Fruit fly (Drosophila melanogaster) whole organism, embryonic: ENCODE measurements around the gene Sbf.

Experiments
- Aef1 ChIP-seq: fragments of 200-800 bp; sonication (Bioruptor generic); IDR thresholded peaks from 3 replicates; pipeline ENCODE4 v1.3.6; 2022; ENCODE audit warnings: missing biosample characterization, missing genetic modification characterization
- Atf3 ChIP-seq: fragments of 200-800 bp; sonication (Bioruptor generic); optimal IDR thresholded peaks from 3 replicates; lab custom pipeline; 2016; ENCODE audit warnings: missing biosample characterization, missing genetic modification characterization
- CG10543 ChIP-seq: fragments of 200-800 bp; sonication (Bioruptor generic); optimal IDR thresholded peaks from 3 replicates; lab custom pipeline; 2017; ENCODE audit warnings: missing biosample characterization, mild to moderate bottlenecking, missing genetic modification characterization, moderate library complexity
- CG12744 ChIP-seq: fragments of 200-800 bp; sonication (Bioruptor generic); optimal IDR thresholded peaks from 2 replicates; lab custom pipeline; 2016; ENCODE audit warnings: missing biosample characterization, missing genetic modification characterization
- CG1602 ChIP-seq: fragments of 200-800 bp; sonication (Bioruptor generic); optimal IDR thresholded peaks from 3 replicates; lab custom pipeline; 2016; ENCODE audit warnings: missing biosample characterization, missing genetic modification characterization
- CG1647 ChIP-seq: fragments of 200-800 bp; sonication (Bioruptor generic); optimal IDR thresholded peaks from 3 replicates; lab custom pipeline; 2016; ENCODE audit warnings: missing biosample characterization, missing genetic modification characterization
- CG18619 ChIP-seq: fragments of 200-800 bp; sonication (Bioruptor generic); optimal IDR thresholded peaks from 3 replicates; lab custom pipeline; 2017; ENCODE audit warnings: missing biosample characterization, mild to moderate bottlenecking, missing genetic modification characterization
- CG2678 ChIP-seq: fragments of 200-800 bp; sonication (Bioruptor generic); optimal IDR thresholded peaks from 3 replicates; lab custom pipeline; 2019; ENCODE audit warnings: missing biosample characterization, mild to moderate bottlenecking, missing genetic modification characterization, moderate library complexity
- CG2875 ChIP-seq: fragments of 200-800 bp; sonication (Bioruptor generic); optimal IDR thresholded peaks from 2 replicates; lab custom pipeline; 2017; ENCODE audit warnings: missing biosample characterization, mild to moderate bottlenecking, missing genetic modification characterization, missing genetic modification reagents
- CG3407 ChIP-seq: fragments of 200-800 bp; sonication (Bioruptor generic); optimal IDR thresholded peaks from 2 replicates; lab custom pipeline; 2018; ENCODE audit warnings: missing biosample characterization, mild to moderate bottlenecking, missing genetic modification characterization
- CG34422 ChIP-seq: fragments of 200-800 bp; sonication (Bioruptor generic); IDR thresholded peaks from 3 replicates; pipeline ENCODE4 v1.3.6; 2022; ENCODE audit warnings: missing biosample characterization, missing genetic modification characterization
- CG3995 ChIP-seq: fragments of 200-800 bp; sonication (Bioruptor generic); optimal IDR thresholded peaks from 3 replicates; lab custom pipeline; 2016; ENCODE audit warnings: missing biosample characterization, missing genetic modification characterization
- CG4328 ChIP-seq: fragments of 200-800 bp; sonication (Bioruptor generic); optimal IDR thresholded peaks from 3 replicates; lab custom pipeline; 2017; ENCODE audit warnings: missing biosample characterization, missing genetic modification reagents, missing genetic modification characterization
- CG5180 ChIP-seq: fragments of 200-800 bp; sonication (Bioruptor generic); optimal IDR thresholded peaks from 3 replicates; lab custom pipeline; 2017; ENCODE audit warnings: missing biosample characterization, missing genetic modification characterization, mild to moderate bottlenecking, moderate library complexity, missing genetic modification reagents
- CG6689 ChIP-seq: fragments of 200-800 bp; sonication (Bioruptor generic); IDR thresholded peaks from 2 replicates; pipeline ENCODE4 v1.3.6; 2022; ENCODE audit warnings: missing biosample characterization, missing genetic modification characterization
- CG6854 ChIP-seq: fragments of 200-800 bp; sonication (Bioruptor generic); optimal IDR thresholded peaks from 3 replicates; lab custom pipeline; 2017; ENCODE audit warnings: missing biosample characterization, mild to moderate bottlenecking, missing genetic modification characterization
- CG7271 ChIP-seq: fragments of 200-800 bp; sonication (Bioruptor generic); optimal IDR thresholded peaks from 2 replicates; lab custom pipeline; 2018; ENCODE audit warnings: missing biosample characterization, mild to moderate bottlenecking, missing genetic modification characterization, moderate library complexity
- CG7556 ChIP-seq: fragments of 200-800 bp; sonication (Bioruptor generic); optimal IDR thresholded peaks from 2 replicates; lab custom pipeline; 2017; ENCODE audit warnings: missing biosample characterization, mild to moderate bottlenecking, missing genetic modification characterization
- CG7745 ChIP-seq: fragments of 200-800 bp; sonication (Bioruptor generic); optimal IDR thresholded peaks from 2 replicates; lab custom pipeline; 2018; ENCODE audit warnings: missing biosample characterization, mild to moderate bottlenecking, missing genetic modification characterization, moderate library complexity
- CG7786 ChIP-seq: fragments of 200-800 bp; sonication (Bioruptor generic); optimal IDR thresholded peaks from 2 replicates; lab custom pipeline; 2016; ENCODE audit warnings: missing biosample characterization, missing genetic modification characterization
- CG7987 ChIP-seq: fragments of 200-800 bp; sonication (Bioruptor generic); optimal IDR thresholded peaks from 2 replicates; lab custom pipeline; 2018; ENCODE audit warnings: missing biosample characterization, mild to moderate bottlenecking, missing genetic modification characterization, moderate library complexity
- CTCF ChIP-seq: fragments of 200-800 bp; sonication (Bioruptor generic); optimal IDR thresholded peaks from 2 replicates; lab custom pipeline; 2017; ENCODE audit warnings: missing biosample characterization, mild to moderate bottlenecking, missing genetic modification characterization, moderate library complexity
- D ChIP-seq, 2 experiments: fragments of 200-800 bp in 1 of 2; fragments of >200 bp in 1 of 2; sonication (Bioruptor generic) in 1 of 2; optimal IDR thresholded peaks; 2 replicates in 1 of 2; 3 replicates in 1 of 2; lab custom pipeline; 2017; ENCODE audit warnings: mild to moderate bottlenecking in 1 of 2, missing biosample characterization in 1 of 2, missing genetic modification characterization in 1 of 2, missing genetic modification reagents in 1 of 2
- Dref ChIP-seq: fragments of 200-800 bp; sonication (Bioruptor generic); IDR thresholded peaks from 2 replicates; pipeline ENCODE4 v1.3.6; 2022; ENCODE audit warnings: missing biosample characterization, missing genetic modification characterization
- Fer1 ChIP-seq: fragments of 200-800 bp; sonication (Bioruptor generic); optimal IDR thresholded peaks from 2 replicates; lab custom pipeline; 2017; ENCODE audit warnings: missing biosample characterization, mild to moderate bottlenecking, missing genetic modification characterization
- Hr3 ChIP-seq: fragments of 200-800 bp; sonication (Bioruptor generic); optimal IDR thresholded peaks from 3 replicates; lab custom pipeline; 2016; ENCODE audit warnings: missing biosample characterization, missing genetic modification characterization
- Kr ChIP-seq: fragments of 200-800 bp; sonication (Bioruptor generic); optimal IDR thresholded peaks from 2 replicates; lab custom pipeline; 2017; ENCODE audit warnings: missing biosample characterization, mild to moderate bottlenecking, missing genetic modification characterization
- Lpt ChIP-seq: fragments of >200 bp; optimal IDR thresholded peaks from 2 replicates; lab custom pipeline; 2018; ENCODE audit warnings: missing biosample characterization, missing genetic modification characterization
- Myb ChIP-seq: fragments of 200-800 bp; sonication (Bioruptor generic); optimal IDR thresholded peaks from 2 replicates; lab custom pipeline; 2016; ENCODE audit warnings: missing biosample characterization, missing genetic modification characterization
- Nf-YB ChIP-seq: fragments of 200-800 bp; sonication (Bioruptor generic); optimal IDR thresholded peaks from 3 replicates; lab custom pipeline; 2019; ENCODE audit warnings: missing biosample characterization, mild to moderate bottlenecking, missing genetic modification characterization, moderate library complexity
- Opbp ChIP-seq: fragments of 200-800 bp; sonication (Bioruptor generic); IDR thresholded peaks from 3 replicates; pipeline ENCODE4 v1.3.6; 2022; ENCODE audit warnings: missing biosample characterization, missing genetic modification characterization; ENCODE audit not compliant: partially characterized antibody
- Side ChIP-seq: fragments of 200-800 bp; sonication (Bioruptor generic); optimal IDR thresholded peaks from 2 replicates; lab custom pipeline; 2016; ENCODE audit warnings: missing biosample characterization, missing genetic modification characterization
- Stat92E ChIP-seq, 3 experiments: fragments of >200 bp in 2 of 3; fragments of 200-800 bp in 1 of 3; sonication (Bioruptor generic) in 1 of 3; optimal IDR thresholded peaks; 2 replicates each; lab custom pipeline; 2017 to 2019; ENCODE audit warnings: missing biosample characterization in 3 of 3, missing genetic modification characterization in 3 of 3, mild to moderate bottlenecking in 1 of 3, moderate library complexity in 1 of 3
- Taf1 ChIP-seq: fragments of 200-800 bp; sonication (Bioruptor generic); IDR thresholded peaks from 2 replicates; pipeline ENCODE4 v1.3.6; 2022; ENCODE audit warnings: missing biosample characterization, missing genetic modification characterization
- ap ChIP-seq: fragments of 200-800 bp; sonication (Bioruptor generic); IDR thresholded peaks from 2 replicates; pipeline ENCODE4 v1.3.6; 2022; ENCODE audit warnings: missing biosample characterization, missing genetic modification characterization
- ara ChIP-seq: fragments of 200-800 bp; sonication (Bioruptor generic); IDR thresholded peaks from 2 replicates; pipeline ENCODE4 v1.3.6; 2022; ENCODE audit warnings: missing biosample characterization, missing genetic modification characterization
- bbx ChIP-seq: fragments of 200-800 bp; sonication (Bioruptor generic); IDR thresholded peaks from 2 replicates; pipeline ENCODE4 v1.3.6; 2022; ENCODE audit warnings: missing biosample characterization, missing genetic modification characterization; ENCODE audit not compliant: partially characterized antibody
- caup ChIP-seq: fragments of 200-800 bp; sonication (Bioruptor generic); optimal IDR thresholded peaks from 3 replicates; lab custom pipeline; 2017; ENCODE audit warnings: missing biosample characterization, mild to moderate bottlenecking, missing genetic modification characterization, moderate library complexity; ENCODE audit not compliant: severe bottlenecking
- dan ChIP-seq: fragments of 200-800 bp; sonication (Bioruptor generic); IDR thresholded peaks from 2 replicates; pipeline ENCODE4 v1.3.6; 2022; ENCODE audit warnings: missing biosample characterization, missing genetic modification characterization
- disco-r ChIP-seq: fragments of 200-800 bp; sonication (Bioruptor generic); optimal IDR thresholded peaks from 2 replicates; lab custom pipeline; 2016; ENCODE audit warnings: missing biosample characterization, missing genetic modification characterization
- fd3F ChIP-seq: fragments of 200-800 bp; sonication (Bioruptor generic); optimal IDR thresholded peaks from 2 replicates; lab custom pipeline; 2018; ENCODE audit warnings: missing biosample characterization, mild to moderate bottlenecking, missing genetic modification characterization, moderate library complexity
- ind ChIP-seq: fragments of 200-800 bp; sonication (Bioruptor generic); optimal IDR thresholded peaks from 3 replicates; lab custom pipeline; 2016; ENCODE audit warnings: missing biosample characterization, missing genetic modification characterization
- jing ChIP-seq: fragments of 200-800 bp; sonication (Bioruptor generic); optimal IDR thresholded peaks from 2 replicates; lab custom pipeline; 2018; ENCODE audit warnings: missing biosample characterization, mild to moderate bottlenecking, missing genetic modification characterization
- lola ChIP-seq, 3 experiments: fragments of >200 bp in 2 of 3; fragments of 200-800 bp in 1 of 3; sonication (Bioruptor generic) in 1 of 3; optimal IDR thresholded peaks; 2 replicates each; lab custom pipeline; 2017 to 2019; ENCODE audit warnings: missing biosample characterization in 3 of 3, missing genetic modification characterization in 3 of 3, mild to moderate bottlenecking in 1 of 3, moderate library complexity in 1 of 3
- nmo ChIP-seq: fragments of 200-800 bp; sonication (Bioruptor generic); optimal IDR thresholded peaks from 2 replicates; lab custom pipeline; 2018; ENCODE audit warnings: missing biosample characterization, mild to moderate bottlenecking, missing genetic modification characterization, moderate library complexity
- shn ChIP-seq: fragments of 200-800 bp; sonication (Bioruptor generic); optimal IDR thresholded peaks from 3 replicates; lab custom pipeline; 2016; ENCODE audit warnings: missing biosample characterization, missing genetic modification characterization
- slou ChIP-seq: fragments of 200-800 bp; sonication (Bioruptor generic); optimal IDR thresholded peaks from 3 replicates; lab custom pipeline; 2016; ENCODE audit warnings: missing biosample characterization, missing genetic modification characterization
- stwl ChIP-seq: fragments of 200-800 bp; sonication (Bioruptor generic); optimal IDR thresholded peaks from 3 replicates; lab custom pipeline; 2018; ENCODE audit warnings: missing biosample characterization, mild to moderate bottlenecking, missing genetic modification characterization, moderate library complexity
- tll ChIP-seq, 2 experiments: fragments of 200-800 bp in 1 of 2; fragments of >200 bp in 1 of 2; sonication (Bioruptor generic) in 1 of 2; optimal IDR thresholded peaks; 2 replicates each; lab custom pipeline; 2017 to 2019; ENCODE audit warnings: missing biosample characterization in 2 of 2, missing genetic modification characterization in 2 of 2, mild to moderate bottlenecking in 1 of 2, moderate library complexity in 1 of 2
- unpg ChIP-seq: fragments of 200-800 bp; sonication (Bioruptor generic); optimal IDR thresholded peaks from 3 replicates; lab custom pipeline; 2018; ENCODE audit warnings: missing biosample characterization, mild to moderate bottlenecking, missing genetic modification characterization, moderate library complexity

Gene Sbf

dm6 chr3R:11812881-11813466 lies 16.2 kb upstream of the Sbf start, which contains the start of gene ClC-a (continued):
- TF ChIP-seq CG7745 (tag; lab: Kevin White, UChicago) (no peak), CG2875 (GFP tag; lab: Kevin White, UChicago) (no peak), CTCF (GFP tag; lab: Kevin White, UChicago) (no peak), Taf1 (GFP tag; lab: Robert Waterston, UW) (no peak), CG6854 (GFP tag; lab: Kevin White, UChicago) (no peak), CG1602 (no peak), CG7987 (peak; percentile 93), Myb (GFP tag; lab: Kevin White, UChicago) (no peak), Hr3 (GFP tag; lab: Kevin White, UChicago) (no peak), Kr (GFP tag; lab: Kevin White, UChicago) (no peak), fd3F (no peak), Side (GFP tag; lab: Kevin White, UChicago) (no peak), dan (GFP tag; lab: Robert Waterston, UW) (no peak), jing (GFP tag; lab: Kevin White, UChicago) (no peak), Lpt (GFP tag; lab: Kevin White, UChicago) (no peak), CG10543 (peak; percentile 76), Opbp (GFP tag; lab: Robert Waterston, UW) (no peak), Stat92E (GFP tag; optimal IDR thresholded peaks at IDR 0.05; lab: Kevin White, UChicago) (no peak), CG7786 (GFP tag; lab: Kevin White, UChicago) (no peak), caup (GFP tag; lab: Kevin White, UChicago) (no peak), Dref (GFP tag; lab: Robert Waterston, UW) (no peak), slou (GFP tag; lab: Kevin White, UChicago) (no peak), CG12744 (GFP tag; lab: Kevin White, UChicago) (no peak), CG7271 (tag; lab: Kevin White, UChicago) (no peak), CG5180 (GFP tag; lab: Kevin White, UChicago) (peak; percentile 15), CG7556 (GFP tag; lab: Kevin White, UChicago) (no peak), Atf3 (no peak), Fer1 (GFP tag; lab: Kevin White, UChicago) (no peak), Nf-YB (GFP tag; lab: Kevin White, UChicago) (no peak), ara (GFP tag; lab: Robert Waterston, UW) (no peak), CG3407 (GFP tag; lab: Kevin White, UChicago) (no peak), CG1647 (GFP tag; lab: Kevin White, UChicago) (no peak), ap (no peak), bbx (GFP tag; lab: Robert Waterston, UW) (no peak), stwl (no peak), shn (GFP tag; lab: Kevin White, UChicago) (no peak), tll (GFP tag; optimal IDR thresholded peaks at IDR 0.05; lab: Kevin White, UChicago) (no peak), CG3995 (no peak), CG6689 (GFP tag; lab: Robert Waterston, UW) (no peak), unpg (no peak), CG2678 (tag; lab: Kevin White, UChicago) (peak; percentile 3), disco-r (no peak), CG34422 (GFP tag; lab: Robert Waterston, UW) (no peak), CG18619 (GFP tag; lab: Kevin White, UChicago) (no peak), ind (no peak), lola (GFP tag; optimal IDR thresholded peaks at IDR 0.05; lab: Kevin White, UChicago) (no peak), CG4328 (GFP tag; lab: Kevin White, UChicago) (no peak), nmo (GFP tag; lab: Kevin White, UChicago) (no peak), D (optimal IDR thresholded peaks at IDR 0.05; lab: Kevin White, UChicago) (no peak), D (GFP tag; optimal IDR thresholded peaks at IDR 0.05; lab: Kevin White, UChicago) (no peak), Aef1 (GFP tag; lab: Robert Waterston, UW) (no peak)
